Worm (Caenorhabditis elegans): ENCODE measurements around the gene ZC239.20.

DNA sequence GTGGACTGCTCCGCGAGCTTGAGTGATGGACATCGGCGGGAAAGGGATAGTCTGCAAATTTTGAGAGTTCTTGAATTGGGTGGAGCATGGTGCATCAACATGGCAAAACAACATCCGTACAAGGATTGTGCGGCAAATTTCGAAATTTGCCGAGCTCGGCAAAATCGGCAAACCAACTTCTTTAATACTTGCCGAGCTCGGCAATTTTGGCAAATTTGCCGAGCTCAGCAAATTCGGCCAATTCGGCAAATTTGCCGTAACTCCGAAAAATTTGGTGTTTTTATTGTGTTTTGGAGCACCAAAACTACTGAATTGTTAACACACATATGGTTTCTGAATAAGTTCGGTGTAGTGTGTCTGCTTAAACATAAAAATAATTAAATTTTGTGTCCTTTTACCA lies 36.2 kb downstream of the ZC239.20 start, which contains the start of gene fbxc-55:
- no peak for TF ChIP-seq sdz-38 (tag; optimal IDR thresholded peaks at IDR 0.05)
- TF ChIP-seq ceh-27 (GFP tag; optimal IDR thresholded peaks at IDR 0.05): no peak
- TF ChIP-seq tbp1 (GFP tag; optimal IDR thresholded peaks at IDR 0.05): no peak
- TF ChIP-seq ama-1 (optimal IDR thresholded peaks at IDR 0.05): no peak
- TF ChIP-seq ama-1 (GFP tag; optimal IDR thresholded peaks at IDR 0.05): no peak
- TF ChIP-seq snpc-3.4 (tag; optimal IDR thresholded peaks at IDR 0.05): no peak
- TF ChIP-seq nfya-2 (GFP tag; IDR thresholded peaks at IDR 0.05): no peak
- no peak for TF ChIP-seq dpl-1 (GFP tag; optimal IDR thresholded peaks at IDR 0.05)
- no peak for TF ChIP-seq madf-8 (GFP tag; conservative IDR thresholded peaks at IDR 0.05)
- TF ChIP-seq let-607 (tag; optimal IDR thresholded peaks at IDR 0.05): no peak
- no peak for TF ChIP-seq lag-1 (GFP tag; IDR thresholded peaks at IDR 0.05)
- no peak for TF ChIP-seq egl-44 (GFP tag; IDR thresholded peaks at IDR 0.05)
- TF ChIP-seq hlh-26 (GFP tag; conservative IDR thresholded peaks at IDR 0.05): no peak
- no peak for TF ChIP-seq K12H6.12 (tag; optimal IDR thresholded peaks at IDR 0.05)
